Worm (Caenorhabditis elegans) whole organism, mixed stage, embryonic: ENCODE results near the gene C34C12.9.
"Not testable (repeated sequence)": the region's sequence is repeated elsewhere in the genome, so short reads cannot be mapped to it uniquely, and the experiment has no call there.

Source experiments
- M03D4.4 ChIP-seq: sonication (generic microtip); optimal IDR thresholded peaks from 2 replicates; lab custom pipeline; 2017; ENCODE audit warnings: mild to moderate bottlenecking, missing genetic modification characterization, missing compliant biosample characterization
- bed-3 ChIP-seq: fragments of 200-800 bp; sonication (Bioruptor generic); optimal IDR thresholded peaks from 3 replicates; lab custom pipeline; 2018; ENCODE audit warnings: mild to moderate bottlenecking, missing genetic modification characterization, moderate library complexity, missing compliant biosample characterization
- blmp-1 ChIP-seq: fragments of 150-350 bp; optimal IDR thresholded peaks from 2 replicates; lab custom pipeline; 2014; ENCODE audit warnings: missing biosample characterization, missing genetic modification characterization
- ceh-39 ChIP-seq: fragments of 150-350 bp; optimal IDR thresholded peaks from 2 replicates; lab custom pipeline; 2014; ENCODE audit warnings: missing biosample characterization, missing genetic modification characterization
- ceh-43 ChIP-seq: fragments of 200-800 bp; sonication (Bioruptor generic); optimal IDR thresholded peaks from 2 replicates; lab custom pipeline; 2018; ENCODE audit warnings: mild to moderate bottlenecking, missing genetic modification characterization, moderate library complexity, missing compliant biosample characterization
- ceh-83 ChIP-seq: fragments of 200-800 bp; sonication (Bioruptor generic); optimal IDR thresholded peaks from 2 replicates; lab custom pipeline; 2018; ENCODE audit warnings: mild to moderate bottlenecking, missing genetic modification characterization, missing compliant biosample characterization
- ces-1 ChIP-seq: fragments of 150-350 bp; optimal IDR thresholded peaks from 2 replicates; lab custom pipeline; 2014; ENCODE audit warnings: missing biosample characterization, missing genetic modification reagents, missing genetic modification characterization
- cnd-1 ChIP-seq: fragments of 200-800 bp; sonication (Bioruptor generic); optimal IDR thresholded peaks from 2 replicates; lab custom pipeline; 2018; ENCODE audit warnings: mild to moderate bottlenecking, missing genetic modification characterization, missing compliant biosample characterization
- drap-1 ChIP-seq: fragments of 200-800 bp; sonication (Bioruptor generic); optimal IDR thresholded peaks from 3 replicates; lab custom pipeline; 2018; ENCODE audit warnings: mild to moderate bottlenecking, missing genetic modification characterization, missing compliant biosample characterization
- elt-1 ChIP-seq: sonication (generic microtip); optimal IDR thresholded peaks from 2 replicates; lab custom pipeline; 2017; ENCODE audit warnings: missing genetic modification characterization, mild to moderate bottlenecking, missing compliant biosample characterization, antibody characterized with exemption, moderate library complexity, borderline replicate concordance; ENCODE audit not compliant: insufficient read depth
- elt-3 ChIP-seq: fragments of 150-350 bp; optimal IDR thresholded peaks from 2 replicates; lab custom pipeline; 2014; ENCODE audit warnings: missing biosample characterization, missing genetic modification characterization
- flh-1 ChIP-seq: fragments of 200-800 bp; sonication (Bioruptor generic); optimal IDR thresholded peaks from 2 replicates; lab custom pipeline; 2018; ENCODE audit warnings: mild to moderate bottlenecking, missing genetic modification characterization, moderate library complexity, missing compliant biosample characterization
- ham-2 ChIP-seq: fragments of 200-800 bp; sonication (Bioruptor generic); optimal IDR thresholded peaks from 2 replicates; lab custom pipeline; 2018; ENCODE audit warnings: mild to moderate bottlenecking, missing genetic modification characterization, missing compliant biosample characterization
- hlh-1 ChIP-seq: fragments of 150-350 bp; optimal IDR thresholded peaks from 2 replicates; lab custom pipeline; 2014; ENCODE audit warnings: missing biosample characterization, missing genetic modification reagents, missing genetic modification characterization
- lin-13 ChIP-seq: fragments of 150-350 bp; optimal IDR thresholded peaks from 2 replicates; lab custom pipeline; 2014; ENCODE audit warnings: missing biosample characterization, missing genetic modification characterization
- lin-32 ChIP-seq: fragments of 200-800 bp; sonication (Bioruptor generic); optimal IDR thresholded peaks from 2 replicates; lab custom pipeline; 2018; ENCODE audit warnings: mild to moderate bottlenecking, missing genetic modification characterization, missing compliant biosample characterization
- lsy-2 ChIP-seq: fragments of 150-350 bp; optimal IDR thresholded peaks from 2 replicates; lab custom pipeline; 2014; ENCODE audit warnings: missing biosample characterization, missing genetic modification characterization
- mab-5 ChIP-seq: fragments of 150-350 bp; optimal IDR thresholded peaks from 2 replicates; lab custom pipeline; 2014; ENCODE audit warnings: missing biosample characterization, missing genetic modification characterization
- mep-1 ChIP-seq: fragments of 150-350 bp; optimal IDR thresholded peaks from 2 replicates; lab custom pipeline; 2017; ENCODE audit warnings: missing biosample characterization, missing genetic modification reagents, missing genetic modification characterization, inconsistent platforms
- mls-2 ChIP-seq: sonication (generic microtip); optimal IDR thresholded peaks from 2 replicates; lab custom pipeline; 2016; ENCODE audit warnings: mild to moderate bottlenecking, missing genetic modification characterization, moderate library complexity, missing compliant biosample characterization
- nhr-12 ChIP-seq: fragments of 150-350 bp; optimal IDR thresholded peaks from 2 replicates; lab custom pipeline; 2014; ENCODE audit warnings: missing biosample characterization, missing genetic modification characterization
- nhr-2 ChIP-seq: fragments of 150-350 bp; optimal IDR thresholded peaks from 2 replicates; lab custom pipeline; 2014; ENCODE audit warnings: missing biosample characterization, missing genetic modification characterization
- nhr-237 ChIP-seq: fragments of 150-350 bp; optimal IDR thresholded peaks from 2 replicates; lab custom pipeline; 2014; ENCODE audit warnings: missing biosample characterization, missing genetic modification characterization
- nhr-28 ChIP-seq: fragments of 150-350 bp; optimal IDR thresholded peaks from 2 replicates; lab custom pipeline; 2014; ENCODE audit warnings: missing biosample characterization, missing genetic modification characterization
- nhr-76 ChIP-seq: sonication (generic microtip); optimal IDR thresholded peaks from 2 replicates; lab custom pipeline; 2017; ENCODE audit warnings: missing biosample characterization, missing genetic modification characterization
- pha-4 ChIP-seq: fragments of 150-350 bp; optimal IDR thresholded peaks from 2 replicates; lab custom pipeline; 2018; ENCODE audit warnings: missing biosample characterization, missing genetic modification reagents, missing genetic modification characterization
- sem-2 ChIP-seq: fragments of 200-800 bp; sonication (Bioruptor generic); optimal IDR thresholded peaks from 2 replicates; lab custom pipeline; 2018; ENCODE audit warnings: mild to moderate bottlenecking, missing genetic modification characterization, missing compliant biosample characterization
- snpc-4 ChIP-seq: fragments of 150-350 bp; optimal IDR thresholded peaks from 2 replicates; lab custom pipeline; 2014; ENCODE audit warnings: missing biosample characterization, missing genetic modification characterization
- sptf-1 ChIP-seq: sonication (generic microtip); optimal IDR thresholded peaks from 2 replicates; lab custom pipeline; 2017; ENCODE audit warnings: mild to moderate bottlenecking, missing genetic modification characterization, moderate library complexity, missing compliant biosample characterization
- tbx-8 ChIP-seq: fragments of 200-800 bp; sonication (Bioruptor generic); optimal IDR thresholded peaks from 2 replicates; lab custom pipeline; 2018; ENCODE audit warnings: mild to moderate bottlenecking, missing genetic modification characterization, moderate library complexity, missing compliant biosample characterization
- unc-120 ChIP-seq: sonication (generic microtip); optimal IDR thresholded peaks from 2 replicates; lab custom pipeline; 2017; ENCODE audit warnings: missing genetic modification characterization, missing compliant biosample characterization; ENCODE audit not compliant: poor library complexity, severe bottlenecking
- unc-39 ChIP-seq: fragments of 150-350 bp; optimal IDR thresholded peaks from 2 replicates; lab custom pipeline; 2014; ENCODE audit warnings: missing biosample characterization, missing genetic modification characterization
- unc-62 ChIP-seq: fragments of 150-350 bp; optimal IDR thresholded peaks from 2 replicates; lab custom pipeline; 2014; ENCODE audit warnings: missing biosample characterization, missing genetic modification reagents, missing genetic modification characterization
- zip-8 ChIP-seq: fragments of 150-350 bp; optimal IDR thresholded peaks from 2 replicates; lab custom pipeline; 2014; ENCODE audit warnings: missing biosample characterization, missing genetic modification characterization
- ztf-11 ChIP-seq: fragments of 150-350 bp; optimal IDR thresholded peaks from 2 replicates; lab custom pipeline; 2014; ENCODE audit warnings: missing biosample characterization, missing genetic modification characterization

Gene C34C12.9

ce11 chrIII:3456226-3456625 lies 19.1 kb downstream of the C34C12.9 start:
- TF ChIP-seq mab-5 (tag; lab: Kevin White, UChicago) (no peak), zip-8 (tag; lab: Kevin White, UChicago) (no peak), unc-62 (no peak), snpc-4 (tag; lab: Kevin White, UChicago) (no peak), M03D4.4 (tag; lab: Kevin White, UChicago) (no peak), nhr-12 (tag; lab: Kevin White, UChicago) (no peak), bed-3 (GFP tag; lab: Kevin White, UChicago) (no peak), ceh-39 (peak; percentile 90), ceh-83 (no peak), nhr-237 (peak; percentile 97), drap-1 (peak; percentile 57), pha-4 (tag; lab: Kevin White, UChicago) (peak; percentile 65), mls-2 (no peak), lin-13 (tag; lab: Kevin White, UChicago) (peak; percentile 92), sem-2 (GFP tag; lab: Kevin White, UChicago) (no peak), nhr-28 (tag; lab: Kevin White, UChicago) (no peak), unc-120 (peak; percentile 30), cnd-1 (tag; lab: Kevin White, UChicago) (peak; percentile 6), blmp-1 (no peak), unc-39 (tag; lab: Kevin White, UChicago) (no peak), elt-3 (tag; lab: Kevin White, UChicago) (peak; percentile 57), flh-1 (GFP tag; lab: Kevin White, UChicago) (no peak), mep-1 (tag; lab: Kevin White, UChicago) (peak; percentile 98), ces-1 (GFP tag; lab: Kevin White, UChicago) (peak; percentile 88), hlh-1 (tag; lab: Kevin White, UChicago) (peak; percentile 37), lsy-2 (peak; percentile 98), sptf-1 (peak; percentile 75), elt-1 (no peak), lin-32 (GFP tag; lab: Kevin White, UChicago) (no peak), ceh-43 (GFP tag; lab: Kevin White, UChicago) (no peak), tbx-8 (GFP tag; lab: Kevin White, UChicago) (peak; percentile 68), nhr-76 (no peak), ztf-11 (peak; percentile 55), nhr-2 (tag; lab: Kevin White, UChicago) (peak; percentile 42), ham-2 (GFP tag; lab: Kevin White, UChicago) (no peak)

DNA sequence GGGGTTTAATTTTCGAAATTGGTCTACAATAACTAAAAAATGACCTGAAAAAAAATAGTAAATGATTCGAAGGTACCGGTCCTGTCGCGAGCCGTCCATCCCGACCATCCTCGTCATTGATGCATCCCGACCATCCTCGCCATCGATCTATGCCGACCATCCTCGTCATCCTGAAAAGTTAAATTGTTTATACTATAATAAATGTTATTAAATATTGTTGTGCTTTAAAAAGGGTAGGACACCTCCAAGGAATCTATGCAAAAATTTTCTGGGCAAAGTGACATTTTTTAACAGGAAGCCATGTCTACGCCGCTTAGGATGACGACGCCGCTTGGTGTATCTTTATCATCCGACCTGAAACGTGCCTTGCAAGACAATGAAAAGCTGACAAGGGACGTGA lies 21.3 kb downstream of the C34C12.9 start, which contains the start of gene C34C12.1:
TSS of gene C34C12.1 (plus strand) at position 301 of the 400 bp plus-strand sequence.
- TF ChIP-seq ztf-11; sem-2 (GFP tag; lab: Kevin White, UChicago); snpc-4 (tag; lab: Kevin White, UChicago): not testable (repeated sequence)

- TF ChIP-seq snpc-4, pha-4, M03D4.4 (tag; lab: Kevin White, UChicago): not testable (repeated sequence)
- TF ChIP-seq, all 35 proteins: peak for 0; not testable (repeated sequence) for 35
Measured at ce11 chrIII:3453486-3453885, 21.8 kb downstream of the C34C12.9 start, which contains the start of gene C34C12.2. C34C12.2 (plus strand) TSS chrIII:3453786.

- TF ChIP-seq ceh-83 = no peak
- no peak for TF ChIP-seq ces-1 (GFP tag; lab: Kevin White, UChicago)
- no peak for TF ChIP-seq lin-32 (GFP tag; lab: Kevin White, UChicago)
- TF ChIP-seq elt-1 = no peak
- TF ChIP-seq unc-39 (tag; lab: Kevin White, UChicago) = no peak
- no peak for TF ChIP-seq ztf-11
- TF ChIP-seq, all 35 proteins: peak for 0
Measured at ce11 chrIII:3452563-3453210, 22.6 kb downstream of the C34C12.9 start, which contains the start of the genes K01A11.3 and C34C12.12. K01A11.3 (minus strand) TSS chrIII:3452613. C34C12.12 (plus strand) TSS chrIII:3453194.
